Fruit fly (Drosophila melanogaster): ENCODE measurements around the gene CG32071.

CG32071 gene

dm6 chr3L:11089805-11090440 lies 13.8 kb downstream of the CG32071 start (continued):
- TF ChIP-seq CG13424 (tag; optimal IDR thresholded peaks at IDR 0.05), result peak; percentile 94
- peak; percentile 91 for TF ChIP-seq Chrac-16 (GFP tag; optimal IDR thresholded peaks at IDR 0.05)
- peak; percentile 68 for TF ChIP-seq croc (GFP tag; conservative IDR thresholded peaks at IDR 0.05)
- TF ChIP-seq pita (GFP tag; optimal IDR thresholded peaks at IDR 0.05), result no peak
- TF ChIP-seq CG15269 (tag; optimal IDR thresholded peaks at IDR 0.05), result peak; percentile 95
- peak; percentile 84; the same call in 1 of the 2 replicates for TF ChIP-seq lmd (GFP tag; IDR thresholded peaks at IDR 0.05)
- peak; percentile 58 for TF ChIP-seq Rfx (GFP tag; IDR thresholded peaks at IDR 0.05)
- TF ChIP-seq gce (GFP tag; IDR thresholded peaks at IDR 0.05), result peak; percentile 59
- no peak for TF ChIP-seq CG13894 (tag; optimal IDR thresholded peaks at IDR 0.05)
- TF ChIP-seq stwl (tag; optimal IDR thresholded peaks at IDR 0.05), result peak; percentile 18
- TF ChIP-seq CG18011 (GFP tag; optimal IDR thresholded peaks at IDR 0.05), result peak; percentile 77
- TF ChIP-seq CG4282 (GFP tag; optimal IDR thresholded peaks at IDR 0.05), result peak; percentile 83
- TF ChIP-seq CG8478 (optimal IDR thresholded peaks at IDR 0.05), result no peak
- TF ChIP-seq zen2 (GFP tag; IDR thresholded peaks at IDR 0.05; ENCODE audit: partially characterized antibody), result no peak
- TF ChIP-seq CG15073 (GFP tag; optimal IDR thresholded peaks at IDR 0.05), result peak; percentile 61
- no peak for TF ChIP-seq bbx (GFP tag; IDR thresholded peaks at IDR 0.05; ENCODE audit: partially characterized antibody)
- TF ChIP-seq Oaz (GFP tag; IDR thresholded peaks at IDR 0.05), result peak; percentile 43; the same call in 1 of the 2 replicates
- TF ChIP-seq amos (GFP tag; IDR thresholded peaks at IDR 0.05; ENCODE audit: partially characterized antibody), result no peak
- TF ChIP-seq luna (GFP tag; optimal IDR thresholded peaks at IDR 0.05), result no peak
- TF ChIP-seq Hr39 (optimal IDR thresholded peaks at IDR 0.05), result no peak
- TF ChIP-seq CG14014 (GFP tag; IDR thresholded peaks at IDR 0.05), result peak; percentile 77
- TF ChIP-seq Ssrp (tag; optimal IDR thresholded peaks at IDR 0.05), result peak; percentile 94
- TF ChIP-seq gro (GFP tag; optimal IDR thresholded peaks at IDR 0.05), result peak; percentile 22
- peak; percentile 70 for TF ChIP-seq CG17328 (GFP tag; IDR thresholded peaks at IDR 0.05)
- no peak for TF ChIP-seq yki (optimal IDR thresholded peaks at IDR 0.05)
- peak; percentile 47; the same call in 1 of the 3 replicates for TF ChIP-seq CG14860 (GFP tag; IDR thresholded peaks at IDR 0.05; ENCODE audit: partially characterized antibody)
- peak; percentile 82 for TF ChIP-seq Hand (GFP tag; optimal IDR thresholded peaks at IDR 0.05)
- peak; percentile 84 for TF ChIP-seq Nf-YC (tag; optimal IDR thresholded peaks at IDR 0.05)
- peak; percentile 92 for TF ChIP-seq CG10462 (GFP tag; optimal IDR thresholded peaks at IDR 0.05)
- peak; percentile 68 for TF ChIP-seq CG15514 (GFP tag; optimal IDR thresholded peaks at IDR 0.05)
- TF ChIP-seq YL-1 (GFP tag; optimal IDR thresholded peaks at IDR 0.05), result peak; percentile 81
- TF ChIP-seq CG7745 (tag; optimal IDR thresholded peaks at IDR 0.05), result peak; percentile 69
- peak; percentile 59 for TF ChIP-seq nerfin-1 (tag; optimal IDR thresholded peaks at IDR 0.05)
- TF ChIP-seq scrt (GFP tag; optimal IDR thresholded peaks at IDR 0.05), result peak; percentile 31
- TF ChIP-seq hth (optimal IDR thresholded peaks at IDR 0.05), result no peak
- peak; percentile 69 for TF ChIP-seq CG8089 (GFP tag; optimal IDR thresholded peaks at IDR 0.05)
- 0 out of 3 replicates have a peak, but pooled peaks have one; percentile 55 for TF ChIP-seq CG11560 (tag; IDR thresholded peaks at IDR 0.05)
- TF ChIP-seq az2 (GFP tag; optimal IDR thresholded peaks at IDR 0.05), result peak; percentile 95
- TF ChIP-seq seq (GFP tag; IDR thresholded peaks at IDR 0.05), result peak; percentile 85
- TF ChIP-seq ap (GFP tag; IDR thresholded peaks at IDR 0.05), result peak; percentile 36
- TF ChIP-seq CG5953 (GFP tag; IDR thresholded peaks at IDR 0.05), result peak; percentile 89
- TF ChIP-seq E2f2 (GFP tag; IDR thresholded peaks at IDR 0.05), result peak; percentile 72
- peak; percentile 31; the same call in 1 of the 2 replicates for TF ChIP-seq CG17612 (GFP tag; IDR thresholded peaks at IDR 0.05)
- peak; percentile 52 for TF ChIP-seq Fer3 (tag; optimal IDR thresholded peaks at IDR 0.05)
- peak; percentile 79 for TF ChIP-seq Bdp1 (GFP tag; optimal IDR thresholded peaks at IDR 0.05)
- peak; percentile 75 for TF ChIP-seq CG17359 (tag; optimal IDR thresholded peaks at IDR 0.05)
- TF ChIP-seq Myb (GFP tag; optimal IDR thresholded peaks at IDR 0.05), result peak; percentile 57
- no peak for TF ChIP-seq lov (optimal IDR thresholded peaks at IDR 0.05)
- TF ChIP-seq lov (GFP tag; IDR thresholded peaks at IDR 0.05), result peak; percentile 82
- TF ChIP-seq CG8359 (GFP tag; optimal IDR thresholded peaks at IDR 0.05; ENCODE audit: borderline replicate concordance), result peak; percentile 71

Data from whole organism, embryonic.